Fruit fly (Drosophila melanogaster) whole organism, embryonic: ENCODE results near the gene xmas.
A peak's percentile ranks its signal among the peaks of the same experiment; 100 is the strongest.

ENCODE experiments used
- ATbp ChIP-seq: fragments of 200-800 bp; sonication (Bioruptor generic); optimal IDR thresholded peaks from 2 replicates; lab custom pipeline; 2017; ENCODE audit warnings: missing biosample characterization, mild to moderate bottlenecking, missing genetic modification characterization, missing genetic modification reagents
- Asciz ChIP-seq: fragments of 200-800 bp; sonication (Bioruptor generic); optimal IDR thresholded peaks from 2 replicates; lab custom pipeline; 2017; ENCODE audit warnings: missing biosample characterization, mild to moderate bottlenecking, missing genetic modification characterization, missing genetic modification reagents
- CG11093 ChIP-seq: fragments of 200-800 bp; sonication (Bioruptor generic); IDR thresholded peaks from 3 replicates; pipeline ENCODE4 v1.3.6; 2022; ENCODE audit warnings: missing biosample characterization, missing genetic modification characterization
- CG11504 ChIP-seq: fragments of 200-800 bp; sonication (Bioruptor generic); optimal IDR thresholded peaks from 3 replicates; lab custom pipeline; 2019; ENCODE audit warnings: missing biosample characterization, mild to moderate bottlenecking, missing genetic modification characterization, moderate library complexity
- CG12391 ChIP-seq: fragments of 200-800 bp; sonication (Bioruptor generic); optimal IDR thresholded peaks from 3 replicates; lab custom pipeline; 2018; ENCODE audit warnings: missing biosample characterization, mild to moderate bottlenecking, missing genetic modification characterization, moderate library complexity
- CG13424 ChIP-seq: fragments of 200-800 bp; sonication (Bioruptor generic); optimal IDR thresholded peaks from 2 replicates; lab custom pipeline; 2019; ENCODE audit warnings: missing biosample characterization, mild to moderate bottlenecking, missing genetic modification characterization, moderate library complexity
- CG14050 ChIP-seq: fragments of 200-800 bp; sonication (Bioruptor generic); IDR thresholded peaks from 3 replicates; pipeline ENCODE4 v1.3.6; 2022; ENCODE audit warnings: missing biosample characterization, missing genetic modification characterization
- CG14965 ChIP-seq: fragments of 200-800 bp; sonication (Bioruptor generic); optimal IDR thresholded peaks from 2 replicates; lab custom pipeline; 2016; ENCODE audit warnings: missing biosample characterization, missing genetic modification characterization, borderline replicate concordance
- CG17829 ChIP-seq: fragments of 200-800 bp; optimal IDR thresholded peaks from 2 replicates; lab custom pipeline; 2019; ENCODE audit warnings: missing biosample characterization, mild to moderate bottlenecking, missing genetic modification characterization, moderate library complexity
- CG2202 ChIP-seq: fragments of 200-800 bp; sonication (Bioruptor generic); optimal IDR thresholded peaks from 2 replicates; lab custom pipeline; 2018; ENCODE audit warnings: missing biosample characterization, mild to moderate bottlenecking, missing genetic modification characterization
- CG32772 ChIP-seq: fragments of 200-800 bp; sonication (Bioruptor generic); IDR thresholded peaks from 2 replicates; pipeline ENCODE4 v1.3.6; 2022; ENCODE audit warnings: missing biosample characterization, missing genetic modification characterization
- CG4424 ChIP-seq: fragments of 200-800 bp; sonication (Bioruptor generic); optimal IDR thresholded peaks from 3 replicates; lab custom pipeline; 2016; ENCODE audit warnings: missing biosample characterization, missing genetic modification characterization
- CG8478 ChIP-seq: fragments of >200 bp; optimal IDR thresholded peaks from 2 replicates; lab custom pipeline; 2018
- CG9932 ChIP-seq: fragments of 200-800 bp; sonication (Bioruptor generic); IDR thresholded peaks from 2 replicates; pipeline ENCODE4 v1.3.6; 2022; ENCODE audit warnings: missing biosample characterization, missing genetic modification characterization
- D ChIP-seq, 2 experiments: fragments of 200-800 bp in 1 of 2; fragments of >200 bp in 1 of 2; sonication (Bioruptor generic) in 1 of 2; optimal IDR thresholded peaks; 2 replicates in 1 of 2; 3 replicates in 1 of 2; lab custom pipeline; 2017; ENCODE audit warnings: mild to moderate bottlenecking in 1 of 2, missing biosample characterization in 1 of 2, missing genetic modification characterization in 1 of 2, missing genetic modification reagents in 1 of 2
- Dek ChIP-seq: fragments of 200-800 bp; sonication (Bioruptor generic); optimal IDR thresholded peaks from 3 replicates; lab custom pipeline; 2019; ENCODE audit warnings: missing biosample characterization, mild to moderate bottlenecking, missing genetic modification characterization, moderate library complexity
- Eip74EF ChIP-seq, 2 experiments: fragments of 200-800 bp in 1 of 2; fragments of >200 bp in 1 of 2; sonication (Bioruptor generic) in 1 of 2; optimal IDR thresholded peaks; 2 replicates each; lab custom pipeline; 2017 to 2019; ENCODE audit warnings: missing biosample characterization in 2 of 2, missing genetic modification characterization in 2 of 2, mild to moderate bottlenecking in 1 of 2, moderate library complexity in 1 of 2
- Ets65A ChIP-seq: fragments of 200-800 bp; sonication (Bioruptor generic); peaks from one replicate; lab custom pipeline; 2016; ENCODE audit warnings: missing biosample characterization, missing genetic modification characterization
- Ets97D ChIP-seq: fragments of 200-800 bp; sonication (Bioruptor generic); optimal IDR thresholded peaks from 3 replicates; lab custom pipeline; 2016; ENCODE audit warnings: missing biosample characterization, missing genetic modification characterization
- Hey ChIP-seq: fragments of 200-800 bp; sonication (Bioruptor generic); optimal IDR thresholded peaks from 3 replicates; lab custom pipeline; 2018; ENCODE audit warnings: missing biosample characterization, mild to moderate bottlenecking, missing genetic modification characterization
- Hmr ChIP-seq: fragments of 200-800 bp; sonication (Bioruptor generic); optimal IDR thresholded peaks from 3 replicates; lab custom pipeline; 2017; ENCODE audit warnings: mild to moderate bottlenecking, missing biosample characterization, missing genetic modification reagents, missing genetic modification characterization
- Mad ChIP-seq: fragments of 200-800 bp; sonication (Bioruptor generic); optimal IDR thresholded peaks from 2 replicates; lab custom pipeline; 2016; ENCODE audit warnings: missing biosample characterization, missing genetic modification characterization
- Neu2 ChIP-seq: fragments of 200-800 bp; sonication (Bioruptor generic); optimal IDR thresholded peaks from 3 replicates; lab custom pipeline; 2016; ENCODE audit warnings: missing biosample characterization, missing genetic modification characterization, borderline replicate concordance
- Oaz ChIP-seq: fragments of 200-800 bp; sonication (Bioruptor generic); IDR thresholded peaks from 2 replicates; pipeline ENCODE4 v1.3.6; 2022; ENCODE audit warnings: missing biosample characterization, missing genetic modification characterization
- Rx ChIP-seq: fragments of 200-800 bp; sonication (Bioruptor generic); IDR thresholded peaks from 2 replicates; pipeline ENCODE4 v1.3.6; 2022; ENCODE audit warnings: missing biosample characterization, missing genetic modification characterization
- Scr ChIP-seq: fragments of 200-800 bp; sonication (Bioruptor generic); IDR thresholded peaks from 2 replicates; pipeline ENCODE4 v1.3.6; 2022; ENCODE audit warnings: missing biosample characterization, missing genetic modification characterization; ENCODE audit not compliant: partially characterized antibody
- YL-1 ChIP-seq: fragments of 200-800 bp; sonication (Bioruptor generic); optimal IDR thresholded peaks from 3 replicates; lab custom pipeline; 2017; ENCODE audit warnings: missing biosample characterization, mild to moderate bottlenecking, missing genetic modification characterization
- cad ChIP-seq: fragments of >200 bp; optimal IDR thresholded peaks from 2 replicates; lab custom pipeline; 2017; ENCODE audit warnings: missing biosample characterization, missing genetic modification characterization
- cato ChIP-seq: fragments of 200-800 bp; sonication (Bioruptor generic); optimal IDR thresholded peaks from 2 replicates; lab custom pipeline; 2016; ENCODE audit warnings: missing biosample characterization, missing genetic modification characterization, borderline replicate concordance
- crc ChIP-seq: fragments of 200-800 bp; sonication (Bioruptor generic); optimal IDR thresholded peaks from 2 replicates; lab custom pipeline; 2016; ENCODE audit warnings: missing biosample characterization, missing genetic modification characterization
- dan ChIP-seq: fragments of 200-800 bp; sonication (Bioruptor generic); IDR thresholded peaks from 2 replicates; pipeline ENCODE4 v1.3.6; 2022; ENCODE audit warnings: missing biosample characterization, missing genetic modification characterization
- disco-r ChIP-seq: fragments of 200-800 bp; sonication (Bioruptor generic); optimal IDR thresholded peaks from 2 replicates; lab custom pipeline; 2016; ENCODE audit warnings: missing biosample characterization, missing genetic modification characterization
- emc ChIP-seq: fragments of 200-800 bp; sonication (Bioruptor generic); optimal IDR thresholded peaks from 2 replicates; lab custom pipeline; 2016; ENCODE audit warnings: missing biosample characterization, missing genetic modification characterization
- en ChIP-seq: fragments of 200-800 bp; sonication (Bioruptor generic); optimal IDR thresholded peaks from 2 replicates; lab custom pipeline; 2016; ENCODE audit warnings: missing biosample characterization, missing genetic modification characterization
- gfzf ChIP-seq: fragments of 200-800 bp; sonication (Bioruptor generic); optimal IDR thresholded peaks from 2 replicates; lab custom pipeline; 2016; ENCODE audit warnings: missing biosample characterization, mild to moderate bottlenecking, missing genetic modification characterization, moderate library complexity
- gt ChIP-seq: fragments of 200-800 bp; sonication (Bioruptor generic); IDR thresholded peaks from 2 replicates; pipeline ENCODE4 v1.3.6; 2022; ENCODE audit warnings: missing biosample characterization, missing genetic modification characterization
- ind ChIP-seq: fragments of 200-800 bp; sonication (Bioruptor generic); optimal IDR thresholded peaks from 3 replicates; lab custom pipeline; 2016; ENCODE audit warnings: missing biosample characterization, missing genetic modification characterization
- insv ChIP-seq, 2 experiments: fragments of 200-800 bp; sonication (Bioruptor generic); optimal IDR thresholded peaks; 3 replicates each; lab custom pipeline; 2016 to 2018; ENCODE audit warnings: missing biosample characterization in 2 of 2, missing genetic modification characterization in 2 of 2
- klu ChIP-seq: fragments of 200-800 bp; sonication (Bioruptor generic); IDR thresholded peaks from 2 replicates; pipeline ENCODE4 v1.3.6; 2022; ENCODE audit warnings: missing biosample characterization, missing genetic modification characterization
- knrl ChIP-seq: fragments of 200-800 bp; sonication (Bioruptor generic); IDR thresholded peaks from 3 replicates; pipeline ENCODE4 v1.3.6; 2022; ENCODE audit warnings: missing biosample characterization, missing genetic modification characterization; ENCODE audit not compliant: partially characterized antibody
- nerfin-2 ChIP-seq: fragments of 200-800 bp; sonication (Bioruptor generic); IDR thresholded peaks from 2 replicates; pipeline ENCODE4 v1.3.6; 2022; ENCODE audit warnings: missing biosample characterization, missing genetic modification characterization; ENCODE audit not compliant: partially characterized antibody
- nom ChIP-seq: fragments of 200-800 bp; sonication (Bioruptor generic); optimal IDR thresholded peaks from 2 replicates; lab custom pipeline; 2017; ENCODE audit warnings: missing biosample characterization, missing genetic modification characterization, mild to moderate bottlenecking, moderate library complexity, missing genetic modification reagents
- odd ChIP-seq: fragments of 200-800 bp; sonication (Bioruptor generic); optimal IDR thresholded peaks from 2 replicates; lab custom pipeline; 2017; ENCODE audit warnings: missing biosample characterization, mild to moderate bottlenecking, missing genetic modification characterization
- pb ChIP-seq: fragments of 200-800 bp; sonication (Bioruptor generic); optimal IDR thresholded peaks from 3 replicates; lab custom pipeline; 2016; ENCODE audit warnings: missing biosample characterization, missing genetic modification characterization
- pita ChIP-seq: fragments of 200-800 bp; sonication (Bioruptor generic); optimal IDR thresholded peaks from 2 replicates; lab custom pipeline; 2017; ENCODE audit warnings: missing biosample characterization, mild to moderate bottlenecking, missing genetic modification characterization
- seq ChIP-seq: fragments of 200-800 bp; sonication (Bioruptor generic); IDR thresholded peaks from 2 replicates; pipeline ENCODE4 v1.3.6; 2022; ENCODE audit warnings: missing biosample characterization, missing genetic modification characterization
- tup ChIP-seq: fragments of 200-800 bp; sonication (Bioruptor generic); optimal IDR thresholded peaks from 2 replicates; lab custom pipeline; 2016; ENCODE audit warnings: missing biosample characterization, mild to moderate bottlenecking, missing genetic modification characterization, moderate library complexity
- twi ChIP-seq: fragments of 200-800 bp; optimal IDR thresholded peaks from 2 replicates; lab custom pipeline; 2019; ENCODE audit warnings: missing biosample characterization, mild to moderate bottlenecking, missing genetic modification characterization, moderate library complexity
- tx ChIP-seq: fragments of 200-800 bp; sonication (Bioruptor generic); optimal IDR thresholded peaks from 2 replicates; lab custom pipeline; 2016; ENCODE audit warnings: missing biosample characterization, missing genetic modification characterization
- vfl ChIP-seq: fragments of 200-800 bp; sonication (Bioruptor generic); optimal IDR thresholded peaks from 2 replicates; lab custom pipeline; 2016; ENCODE audit warnings: missing biosample characterization, missing genetic modification characterization

The xmas gene

DNA sequence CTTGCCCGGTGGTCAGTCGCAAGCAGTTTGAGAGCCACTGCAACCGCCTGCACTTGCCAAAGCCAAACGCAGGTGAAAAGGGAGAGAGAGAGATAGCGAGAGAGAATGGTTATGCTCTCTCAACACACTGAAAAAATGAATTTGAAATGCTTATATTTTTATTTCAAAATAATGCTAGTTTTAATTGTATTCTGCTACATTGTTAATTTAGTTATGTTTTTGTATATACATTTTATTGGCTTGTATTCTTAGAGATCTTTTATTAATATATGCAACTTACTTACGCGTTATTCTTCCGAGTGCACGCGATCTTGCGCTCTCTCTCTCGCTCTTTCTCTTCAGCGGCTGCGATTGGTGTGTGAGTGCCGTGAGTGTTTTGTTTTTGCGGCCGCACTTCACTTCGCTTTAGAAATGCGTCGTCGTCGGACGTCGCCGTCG, 19.4 kb upstream of the xmas start (continued):
- TF ChIP-seq CG9932 (GFP tag; lab: Robert Waterston, UW) (peak; percentile 73), disco-r (GFP tag; lab: Kevin White, UChicago) (no peak), odd (GFP tag; lab: Kevin White, UChicago) (peak; percentile 88), nom (GFP tag; lab: Kevin White, UChicago) (peak; percentile 94), insv (GFP tag; optimal IDR thresholded peaks at IDR 0.05; lab: Kevin White, UChicago) (peak in 1 of 2 experiments; percentile 40), pb (GFP tag; lab: Kevin White, UChicago) (peak; percentile 94), nerfin-2 (GFP tag; lab: Robert Waterston, UW) (no peak), CG13424 (tag; lab: Kevin White, UChicago) (peak; percentile 99), pita (GFP tag; lab: Kevin White, UChicago) (no peak), dan (GFP tag; lab: Robert Waterston, UW) (peak; percentile 94), Dek (tag; lab: Kevin White, UChicago) (no peak), cato (GFP tag; lab: Kevin White, UChicago) (peak; percentile 97), Scr (GFP tag; lab: Robert Waterston, UW) (no peak), emc (GFP tag; lab: Kevin White, UChicago) (peak; percentile 81), CG8478 (lab: Kevin White, UChicago) (no peak), CG14965 (GFP tag; lab: Kevin White, UChicago) (peak; percentile 49), Hey (no peak), CG14050 (GFP tag; lab: Robert Waterston, UW) (peak; percentile 95), cad (GFP tag; lab: Kevin White, UChicago) (peak; percentile 61), vfl (GFP tag; lab: Kevin White, UChicago) (no peak), Eip74EF (GFP tag; optimal IDR thresholded peaks at IDR 0.05; lab: Kevin White, UChicago) (peak in 1 of 2 experiments; percentile 99), twi (peak; percentile 22), Ets65A (peak; percentile 99), en (peak; percentile 77), CG32772 (GFP tag; lab: Robert Waterston, UW) (peak; percentile 99), D (optimal IDR thresholded peaks at IDR 0.05; lab: Kevin White, UChicago) (no peak), D (GFP tag; optimal IDR thresholded peaks at IDR 0.05; lab: Kevin White, UChicago) (peak; percentile 97), knrl (GFP tag; lab: Robert Waterston, UW) (no peak), YL-1 (GFP tag; lab: Kevin White, UChicago) (no peak), ind (GFP tag; lab: Kevin White, UChicago) (peak; percentile 96), gfzf (peak; percentile 2), CG11093 (GFP tag; lab: Robert Waterston, UW) (peak; percentile 98), CG2202 (tag; lab: Kevin White, UChicago) (peak; percentile 71), tup (peak; percentile 95), seq (GFP tag; lab: Robert Waterston, UW) (peak; percentile 92), CG11504 (tag; lab: Kevin White, UChicago) (peak; percentile 97), CG17829 (tag; lab: Kevin White, UChicago) (peak; percentile 99), Mad (GFP tag; lab: Kevin White, UChicago) (no peak), Hmr (GFP tag; lab: Kevin White, UChicago) (no peak), Asciz (GFP tag; lab: Kevin White, UChicago) (peak; percentile 98), Neu2 (GFP tag; lab: Kevin White, UChicago) (peak; percentile 68), klu (GFP tag; lab: Robert Waterston, UW) (peak; percentile 97), ATbp (no peak), gt (GFP tag; lab: Robert Waterston, UW) (peak; percentile 98), Ets97D (GFP tag; lab: Kevin White, UChicago) (peak; percentile 92), Rx (peak; percentile 96), CG4424 (GFP tag; lab: Kevin White, UChicago) (peak; percentile 98), CG12391 (tag; lab: Kevin White, UChicago) (no peak), tx (GFP tag; lab: Kevin White, UChicago) (no peak), crc (GFP tag; lab: Kevin White, UChicago) (peak; percentile 84), Oaz (GFP tag; lab: Robert Waterston, UW) (peak; percentile 98)
